Worm (Caenorhabditis elegans): ENCODE results near the gene pho-10.

The pho-10 gene

DNA sequence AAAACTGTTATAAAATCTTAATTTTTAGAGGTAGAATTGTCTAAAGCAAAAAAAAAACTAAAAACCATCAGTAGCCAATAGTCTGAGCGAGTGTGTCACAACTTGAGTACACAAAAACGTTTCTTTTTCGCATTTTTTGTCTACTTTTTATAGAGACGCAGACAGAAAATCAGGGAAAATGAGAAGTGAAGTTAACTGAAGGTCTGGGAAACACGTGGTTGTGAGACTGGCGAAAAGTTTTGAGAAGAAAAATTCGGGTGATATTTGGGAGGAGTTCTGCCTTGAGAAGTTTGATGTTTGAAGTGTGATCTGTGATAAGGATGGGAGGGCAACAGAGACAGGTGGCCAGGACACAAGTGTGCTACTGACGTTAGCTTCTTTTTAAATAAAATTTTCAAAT, 17.2 kb upstream of the pho-10 start:
- TF ChIP-seq dao-5 (tag; optimal IDR thresholded peaks at IDR 0.05), result no peak
- TF ChIP-seq W03F9.2 (tag; optimal IDR thresholded peaks at IDR 0.05), result peak; percentile 66
- TF ChIP-seq him-1 (tag; optimal IDR thresholded peaks at IDR 0.05), result no peak

ce11 chrII:9936859-9937258, 16.5 kb upstream of the pho-10 start, which contains the start of gene C05C10.3:
Gene C05C10.3 (minus strand): TSS chrII:9936893.
- no peak for TF ChIP-seq dao-5 (tag; optimal IDR thresholded peaks at IDR 0.05)
- TF ChIP-seq W03F9.2 (tag; optimal IDR thresholded peaks at IDR 0.05), result no peak
- no peak for TF ChIP-seq him-1 (tag; optimal IDR thresholded peaks at IDR 0.05)

- TF ChIP-seq dao-5 (tag; optimal IDR thresholded peaks at IDR 0.05) (no peak), W03F9.2 (tag; optimal IDR thresholded peaks at IDR 0.05) (no peak), him-1 (tag; optimal IDR thresholded peaks at IDR 0.05) (no peak)
Observed at ce11 chrII:9935664-9936063, 15.3 kb upstream of the pho-10 start.

DNA sequence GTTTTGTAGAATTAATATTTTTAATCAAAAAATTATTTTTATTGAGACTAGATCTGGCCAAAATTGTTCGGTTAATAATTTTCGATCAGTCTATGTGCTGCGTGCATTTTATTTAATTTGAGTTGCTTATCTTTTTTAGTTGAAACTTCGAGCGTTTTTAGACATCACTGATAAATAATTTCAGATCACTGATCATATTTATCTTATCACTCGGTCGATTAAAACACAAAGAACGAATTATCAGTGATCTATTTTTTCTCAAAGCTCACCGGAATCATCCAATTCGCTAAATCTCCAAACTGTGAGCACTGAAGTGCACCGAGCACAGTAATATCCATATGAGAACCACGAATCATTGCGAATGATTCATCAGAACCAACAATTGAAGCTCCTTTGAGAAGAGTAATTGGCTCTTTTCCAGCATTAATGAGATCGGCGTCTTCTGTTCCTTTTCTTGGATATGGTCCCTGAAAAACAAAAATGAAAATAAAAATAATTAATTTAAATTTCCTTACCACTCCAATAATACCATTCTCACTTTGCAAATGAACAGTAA, 14.8 kb upstream of the pho-10 start:
- no peak for TF ChIP-seq W03F9.2 (tag; optimal IDR thresholded peaks at IDR 0.05)
- TF ChIP-seq dao-5 (tag; optimal IDR thresholded peaks at IDR 0.05), result no peak
- no peak for TF ChIP-seq him-1 (tag; optimal IDR thresholded peaks at IDR 0.05)

ce11 chrII:9934570-9934969, 14.2 kb upstream of the pho-10 start:
- no peak for TF ChIP-seq him-1 (tag; optimal IDR thresholded peaks at IDR 0.05)
- TF ChIP-seq W03F9.2 (tag; optimal IDR thresholded peaks at IDR 0.05), result no peak
- no peak for TF ChIP-seq dao-5 (tag; optimal IDR thresholded peaks at IDR 0.05)

ce11 chrII:9933947-9934383, 13.6 kb upstream of the pho-10 start:
- TF ChIP-seq dao-5 (tag; optimal IDR thresholded peaks at IDR 0.05) (no peak), him-1 (tag; optimal IDR thresholded peaks at IDR 0.05) (no peak), W03F9.2 (tag; optimal IDR thresholded peaks at IDR 0.05) (peak; percentile 24)

ce11 chrII:9931476-9931875, 11.1 kb upstream of the pho-10 start, which contains the start of gene pho-11:
Gene pho-11 (plus strand): TSS chrII:9931849.
- TF ChIP-seq W03F9.2 (tag; optimal IDR thresholded peaks at IDR 0.05), result no peak

DNA sequence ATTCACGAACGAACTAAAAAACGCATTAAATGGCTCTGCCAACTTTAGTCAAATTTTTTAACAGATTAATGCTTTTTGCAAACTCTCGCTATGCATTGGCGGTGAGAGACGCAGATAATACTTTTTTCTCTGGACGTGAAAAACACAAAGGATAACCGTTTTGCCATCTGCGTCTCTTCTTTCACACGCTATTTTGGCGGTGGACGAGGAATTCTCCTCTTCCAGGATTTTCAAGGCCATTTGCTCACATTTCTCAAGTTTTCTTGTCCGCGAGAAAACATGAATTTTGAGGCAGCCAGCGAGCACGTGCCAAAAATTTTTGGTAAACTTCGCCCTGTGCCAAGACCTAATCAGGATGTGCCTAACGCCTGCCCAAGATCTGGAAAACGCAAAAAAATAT, 10.6 kb upstream of the pho-10 start:
- TF ChIP-seq dao-5 (tag; optimal IDR thresholded peaks at IDR 0.05) (no peak), W03F9.2 (tag; optimal IDR thresholded peaks at IDR 0.05) (no peak), him-1 (tag; optimal IDR thresholded peaks at IDR 0.05) (no peak)

DNA sequence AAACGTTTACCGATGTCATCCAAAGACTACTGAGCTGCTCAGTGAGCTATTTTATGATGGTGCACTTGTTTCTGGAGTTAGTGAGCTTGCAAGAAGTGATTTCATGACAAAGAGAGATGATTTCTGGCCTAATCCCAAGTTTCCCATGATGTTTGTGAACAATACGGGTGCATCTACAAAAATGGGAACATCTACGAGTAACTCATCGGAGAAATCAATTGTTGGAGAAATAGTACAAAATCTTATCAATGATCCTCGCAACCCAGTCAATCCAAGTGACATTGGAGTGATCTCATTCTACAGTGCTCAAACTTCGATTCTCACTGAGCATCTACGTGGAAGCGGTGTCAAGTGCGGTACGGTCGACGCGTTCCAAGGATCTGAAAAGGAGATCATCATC, 8.1 kb upstream of the pho-10 start:
- TF ChIP-seq dao-5 (tag; optimal IDR thresholded peaks at IDR 0.05) (no peak), W03F9.2 (tag; optimal IDR thresholded peaks at IDR 0.05) (no peak), him-1 (tag; optimal IDR thresholded peaks at IDR 0.05) (no peak)

ce11 chrII:9921622-9922269, 1.4 kb upstream of the pho-10 start, which contains the start of gene C05C10.2:
Gene C05C10.2 (plus strand): TSS chrII:9922219.
- TF ChIP-seq him-1 (tag; optimal IDR thresholded peaks at IDR 0.05) (no peak), dao-5 (tag; optimal IDR thresholded peaks at IDR 0.05) (no peak), W03F9.2 (tag; optimal IDR thresholded peaks at IDR 0.05) (no peak)

ce11 chrII:9917904-9918303, 2.5 kb downstream of the pho-10 start, which contains the start of gene C05C10.8:
Gene C05C10.8 (minus strand): TSS chrII:9918004.
- TF ChIP-seq him-1 (tag; optimal IDR thresholded peaks at IDR 0.05), result no peak
- no peak for TF ChIP-seq dao-5 (tag; optimal IDR thresholded peaks at IDR 0.05)
- no peak for TF ChIP-seq W03F9.2 (tag; optimal IDR thresholded peaks at IDR 0.05)

DNA sequence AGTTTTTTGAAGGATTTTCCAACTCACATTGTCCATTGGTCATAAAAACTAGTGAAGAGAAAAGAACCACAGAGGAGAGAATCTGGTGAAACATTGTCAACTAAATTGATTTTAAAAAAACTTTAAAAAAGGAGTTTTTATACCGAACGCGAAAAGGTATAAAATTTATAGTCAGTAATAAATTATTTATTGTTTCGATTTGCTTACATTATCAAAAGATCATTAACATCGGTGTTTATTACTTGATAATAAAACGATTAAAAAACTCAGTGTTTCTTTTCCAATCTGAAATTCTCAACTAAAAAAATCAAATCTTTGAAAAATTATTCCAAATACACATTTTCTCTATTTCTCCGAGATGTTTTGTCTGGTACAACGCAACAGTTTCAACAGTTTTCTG, 4.2 kb downstream of the pho-10 start, which contains the start of gene F26C11.4:
Gene F26C11.4 (minus strand): TSS at position 101 of the 400 bp plus-strand sequence.
- TF ChIP-seq dao-5 (tag; optimal IDR thresholded peaks at IDR 0.05) (no peak), him-1 (tag; optimal IDR thresholded peaks at IDR 0.05) (no peak), W03F9.2 (tag; optimal IDR thresholded peaks at IDR 0.05) (no peak)

DNA sequence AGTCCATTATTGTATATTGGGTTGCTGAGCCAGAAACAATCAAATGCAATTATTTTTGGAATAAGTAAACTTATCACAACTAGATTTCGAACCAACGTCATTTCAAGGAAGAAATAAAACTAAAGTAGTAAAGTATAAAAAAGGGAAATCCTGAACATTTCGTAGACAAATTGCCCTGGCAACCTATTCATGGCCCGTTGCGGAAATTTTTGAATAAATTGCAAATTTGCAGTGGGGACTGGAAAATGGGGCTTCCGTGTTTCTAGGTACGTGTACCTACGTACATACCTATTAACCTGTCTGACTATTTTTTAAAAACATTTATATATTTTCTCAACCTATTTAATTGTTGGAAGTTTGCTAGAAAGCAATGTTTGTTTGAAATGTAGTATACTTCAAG, 5.4 kb downstream of the pho-10 start, which contains the start of gene F26C11.3:
Gene F26C11.3 (minus strand): TSS at position 101 of the 400 bp plus-strand sequence.
- TF ChIP-seq dao-5 (tag; optimal IDR thresholded peaks at IDR 0.05) (no peak), W03F9.2 (tag; optimal IDR thresholded peaks at IDR 0.05) (no peak), him-1 (tag; optimal IDR thresholded peaks at IDR 0.05) (no peak)

- TF ChIP-seq him-1 (tag; optimal IDR thresholded peaks at IDR 0.05), result no peak
- TF ChIP-seq W03F9.2 (tag; optimal IDR thresholded peaks at IDR 0.05), result no peak
- no peak for TF ChIP-seq dao-5 (tag; optimal IDR thresholded peaks at IDR 0.05)
Observed at ce11 chrII:9904459-9904858, 15.9 kb downstream of the pho-10 start.

Data from whole organism, L4/young adult.